Fruit fly (Drosophila melanogaster) whole organism, embryonic: ENCODE data around the gene Spt20.
A peak's percentile ranks its signal among the peaks of the same experiment; 100 is the strongest.

Experiments
- Asciz ChIP-seq: fragments of 200-800 bp; sonication (Bioruptor generic); optimal IDR thresholded peaks from 2 replicates; lab custom pipeline; 2017; ENCODE audit warnings: missing biosample characterization, mild to moderate bottlenecking, missing genetic modification characterization, missing genetic modification reagents
- Atf-2 ChIP-seq: fragments of 200-800 bp; sonication (Bioruptor generic); optimal IDR thresholded peaks from 2 replicates; lab custom pipeline; 2016; ENCODE audit warnings: missing biosample characterization, missing genetic modification characterization
- CG11247 ChIP-seq: fragments of 200-800 bp; sonication (Bioruptor generic); IDR thresholded peaks from 2 replicates; pipeline ENCODE4 v1.3.6; 2022; ENCODE audit warnings: missing biosample characterization, missing genetic modification characterization
- CG12104 ChIP-seq: fragments of 200-800 bp; sonication (Bioruptor generic); optimal IDR thresholded peaks from 3 replicates; lab custom pipeline; 2016; ENCODE audit warnings: missing biosample characterization, missing genetic modification characterization
- CG13287 ChIP-seq: fragments of 200-800 bp; sonication (Bioruptor generic); IDR thresholded peaks from 2 replicates; pipeline ENCODE4 v1.3.6; 2022; ENCODE audit warnings: missing biosample characterization, missing genetic modification characterization; ENCODE audit not compliant: partially characterized antibody
- CG14050 ChIP-seq: fragments of 200-800 bp; sonication (Bioruptor generic); IDR thresholded peaks from 3 replicates; pipeline ENCODE4 v1.3.6; 2022; ENCODE audit warnings: missing biosample characterization, missing genetic modification characterization
- CG15479 ChIP-seq: fragments of 200-800 bp; sonication (Bioruptor generic); optimal IDR thresholded peaks from 3 replicates; lab custom pipeline; 2019; ENCODE audit warnings: missing biosample characterization, mild to moderate bottlenecking, missing genetic modification characterization, moderate library complexity
- CG1603 ChIP-seq: fragments of 200-800 bp; sonication (Bioruptor generic); optimal IDR thresholded peaks from 2 replicates; lab custom pipeline; 2019; ENCODE audit warnings: missing biosample characterization, mild to moderate bottlenecking, missing genetic modification characterization, moderate library complexity
- CG17328 ChIP-seq: fragments of 200-800 bp; sonication (Bioruptor generic); IDR thresholded peaks from 2 replicates; pipeline ENCODE4 v1.3.6; 2022; ENCODE audit warnings: missing biosample characterization, missing genetic modification characterization
- CG17359 ChIP-seq: fragments of 200-800 bp; sonication (Bioruptor generic); optimal IDR thresholded peaks from 3 replicates; lab custom pipeline; 2018; ENCODE audit warnings: missing biosample characterization, mild to moderate bottlenecking, missing genetic modification characterization, moderate library complexity
- CG3163 ChIP-seq: fragments of 200-800 bp; sonication (Bioruptor generic); optimal IDR thresholded peaks from 3 replicates; lab custom pipeline; 2016; ENCODE audit warnings: missing biosample characterization, missing genetic modification characterization
- CG3407 ChIP-seq: fragments of 200-800 bp; sonication (Bioruptor generic); optimal IDR thresholded peaks from 2 replicates; lab custom pipeline; 2018; ENCODE audit warnings: missing biosample characterization, mild to moderate bottlenecking, missing genetic modification characterization
- CG34422 ChIP-seq: fragments of 200-800 bp; sonication (Bioruptor generic); IDR thresholded peaks from 3 replicates; pipeline ENCODE4 v1.3.6; 2022; ENCODE audit warnings: missing biosample characterization, missing genetic modification characterization
- CG6272 ChIP-seq: fragments of 200-800 bp; sonication (Bioruptor generic); IDR thresholded peaks from 2 replicates; pipeline ENCODE4 v1.3.6; 2022; ENCODE audit warnings: missing biosample characterization, missing genetic modification characterization
- CG7271 ChIP-seq: fragments of 200-800 bp; sonication (Bioruptor generic); optimal IDR thresholded peaks from 2 replicates; lab custom pipeline; 2018; ENCODE audit warnings: missing biosample characterization, mild to moderate bottlenecking, missing genetic modification characterization, moderate library complexity
- CG9876 ChIP-seq: fragments of 200-800 bp; sonication (Bioruptor generic); optimal IDR thresholded peaks from 2 replicates; lab custom pipeline; 2016; ENCODE audit warnings: missing biosample characterization, missing genetic modification characterization
- Camta ChIP-seq: fragments of 200-800 bp; sonication (Bioruptor generic); optimal IDR thresholded peaks from 2 replicates; lab custom pipeline; 2016; ENCODE audit warnings: missing biosample characterization, missing genetic modification characterization
- Chrac-16 ChIP-seq: fragments of 200-800 bp; sonication (Bioruptor generic); optimal IDR thresholded peaks from 3 replicates; lab custom pipeline; 2016; ENCODE audit warnings: missing biosample characterization, missing genetic modification characterization
- Dek ChIP-seq: fragments of 200-800 bp; sonication (Bioruptor generic); optimal IDR thresholded peaks from 3 replicates; lab custom pipeline; 2019; ENCODE audit warnings: missing biosample characterization, mild to moderate bottlenecking, missing genetic modification characterization, moderate library complexity
- Dref ChIP-seq: fragments of 200-800 bp; sonication (Bioruptor generic); IDR thresholded peaks from 2 replicates; pipeline ENCODE4 v1.3.6; 2022; ENCODE audit warnings: missing biosample characterization, missing genetic modification characterization
- Drgx ChIP-seq: fragments of 200-800 bp; sonication (Bioruptor generic); IDR thresholded peaks from 2 replicates; pipeline ENCODE4 v1.3.6; 2022; ENCODE audit warnings: missing biosample characterization, missing genetic modification characterization
- Lhr ChIP-seq: fragments of 200-800 bp; sonication (Bioruptor generic); optimal IDR thresholded peaks from 3 replicates; lab custom pipeline; 2017; ENCODE audit warnings: mild to moderate bottlenecking, missing biosample characterization, missing genetic modification reagents, missing genetic modification characterization
- Lpt ChIP-seq: fragments of >200 bp; optimal IDR thresholded peaks from 2 replicates; lab custom pipeline; 2018; ENCODE audit warnings: missing biosample characterization, missing genetic modification characterization
- Neu2 ChIP-seq: fragments of 200-800 bp; sonication (Bioruptor generic); optimal IDR thresholded peaks from 3 replicates; lab custom pipeline; 2016; ENCODE audit warnings: missing biosample characterization, missing genetic modification characterization, borderline replicate concordance
- PHDP ChIP-seq: fragments of 200-800 bp; sonication (Bioruptor generic); optimal IDR thresholded peaks from 3 replicates; lab custom pipeline; 2018; ENCODE audit warnings: missing biosample characterization, mild to moderate bottlenecking, missing genetic modification characterization, moderate library complexity
- Ravus ChIP-seq: fragments of 200-800 bp; sonication (Bioruptor generic); IDR thresholded peaks from 2 replicates; pipeline ENCODE4 v1.3.6; 2022; ENCODE audit warnings: missing biosample characterization, missing genetic modification characterization
- TFAM ChIP-seq: fragments of 200-800 bp; sonication (Bioruptor generic); optimal IDR thresholded peaks from 2 replicates; lab custom pipeline; 2017; ENCODE audit warnings: missing biosample characterization, missing genetic modification characterization, inconsistent platforms
- ac ChIP-seq: fragments of 200-800 bp; sonication (Bioruptor generic); optimal IDR thresholded peaks from 3 replicates; lab custom pipeline; 2017; ENCODE audit warnings: missing biosample characterization, mild to moderate bottlenecking, missing genetic modification characterization
- bab2 ChIP-seq: fragments of 200-800 bp; sonication (Bioruptor generic); optimal IDR thresholded peaks from 2 replicates; lab custom pipeline; 2016; ENCODE audit warnings: missing biosample characterization, missing genetic modification characterization
- bbx ChIP-seq: fragments of 200-800 bp; sonication (Bioruptor generic); IDR thresholded peaks from 2 replicates; pipeline ENCODE4 v1.3.6; 2022; ENCODE audit warnings: missing biosample characterization, missing genetic modification characterization; ENCODE audit not compliant: partially characterized antibody
- btn ChIP-seq: fragments of 200-800 bp; sonication (Bioruptor generic); optimal IDR thresholded peaks from 2 replicates; lab custom pipeline; 2016; ENCODE audit warnings: missing biosample characterization, missing genetic modification characterization
- corto ChIP-seq: fragments of 200-800 bp; sonication (Bioruptor generic); optimal IDR thresholded peaks from 2 replicates; lab custom pipeline; 2016; ENCODE audit warnings: missing biosample characterization, mild to moderate bottlenecking, missing genetic modification characterization, moderate library complexity
- crc ChIP-seq: fragments of 200-800 bp; sonication (Bioruptor generic); optimal IDR thresholded peaks from 2 replicates; lab custom pipeline; 2016; ENCODE audit warnings: missing biosample characterization, missing genetic modification characterization
- crol ChIP-seq: fragments of 200-800 bp; sonication (Bioruptor generic); IDR thresholded peaks from 2 replicates; pipeline ENCODE4 v1.3.6; 2022; ENCODE audit warnings: missing biosample characterization, missing genetic modification characterization
- ewg ChIP-seq: fragments of 200-800 bp; sonication (Bioruptor generic); optimal IDR thresholded peaks from 3 replicates; lab custom pipeline; 2017; ENCODE audit warnings: mild to moderate bottlenecking, missing biosample characterization, missing genetic modification reagents, missing genetic modification characterization
- gcm ChIP-seq: fragments of 200-800 bp; sonication (Bioruptor generic); optimal IDR thresholded peaks from 2 replicates; lab custom pipeline; 2019; ENCODE audit warnings: missing biosample characterization, mild to moderate bottlenecking, missing genetic modification characterization, moderate library complexity
- jigr1 ChIP-seq: fragments of 200-800 bp; sonication (Bioruptor generic); IDR thresholded peaks from 3 replicates; pipeline ENCODE4 v1.3.6; 2022; ENCODE audit warnings: missing biosample characterization, missing genetic modification characterization
- mam ChIP-seq: fragments of 200-800 bp; sonication (Bioruptor generic); optimal IDR thresholded peaks from 3 replicates; lab custom pipeline; 2016; ENCODE audit warnings: missing biosample characterization, missing genetic modification characterization
- org-1 ChIP-seq: fragments of 200-800 bp; sonication (Bioruptor generic); optimal IDR thresholded peaks from 2 replicates; lab custom pipeline; 2017; ENCODE audit warnings: missing biosample characterization, missing genetic modification characterization
- pros ChIP-seq: fragments of 200-800 bp; sonication (Bioruptor generic); optimal IDR thresholded peaks from 3 replicates; lab custom pipeline; 2019; ENCODE audit warnings: missing biosample characterization, mild to moderate bottlenecking, missing genetic modification characterization, moderate library complexity
- repo ChIP-seq: fragments of 200-800 bp; sonication (Bioruptor generic); optimal IDR thresholded peaks from 2 replicates; lab custom pipeline; 2016; ENCODE audit warnings: missing biosample characterization, missing genetic modification characterization
- scrt ChIP-seq: fragments of 200-800 bp; sonication (Bioruptor generic); optimal IDR thresholded peaks from 2 replicates; lab custom pipeline; 2018; ENCODE audit warnings: missing biosample characterization, mild to moderate bottlenecking, missing genetic modification characterization, moderate library complexity
- ssp ChIP-seq: fragments of 200-800 bp; sonication (Bioruptor generic); IDR thresholded peaks from 2 replicates; pipeline ENCODE4 v1.3.6; 2022; ENCODE audit warnings: missing biosample characterization, missing genetic modification characterization
- tll ChIP-seq, 2 experiments: fragments of 200-800 bp in 1 of 2; fragments of >200 bp in 1 of 2; sonication (Bioruptor generic) in 1 of 2; optimal IDR thresholded peaks; 2 replicates each; lab custom pipeline; 2017 to 2019; ENCODE audit warnings: missing biosample characterization in 2 of 2, missing genetic modification characterization in 2 of 2, mild to moderate bottlenecking in 1 of 2, moderate library complexity in 1 of 2
- tna ChIP-seq: fragments of 200-800 bp; sonication (Bioruptor generic); IDR thresholded peaks from 2 replicates; pipeline ENCODE4 v1.3.6; 2022; ENCODE audit warnings: missing biosample characterization, missing genetic modification characterization; ENCODE audit not compliant: partially characterized antibody
- trh ChIP-seq: fragments of 200-800 bp; sonication (Bioruptor generic); optimal IDR thresholded peaks from 2 replicates; lab custom pipeline; 2016; ENCODE audit warnings: missing biosample characterization, missing genetic modification characterization
- ttk ChIP-seq: fragments of 200-800 bp; sonication (Bioruptor generic); IDR thresholded peaks from 2 replicates; pipeline ENCODE4 v2.1.2; 2022; ENCODE audit warnings: missing biosample characterization, missing genetic modification characterization
- vnd ChIP-seq: fragments of 200-800 bp; sonication (Bioruptor generic); IDR thresholded peaks from 3 replicates; pipeline ENCODE4 v1.3.6; 2022; ENCODE audit warnings: missing biosample characterization, missing genetic modification characterization; ENCODE audit not compliant: partially characterized antibody
- zf30C ChIP-seq: fragments of 200-800 bp; sonication (Bioruptor generic); optimal IDR thresholded peaks from 3 replicates; lab custom pipeline; 2018; ENCODE audit warnings: missing biosample characterization, mild to moderate bottlenecking, missing genetic modification characterization

Gene Spt20

DNA sequence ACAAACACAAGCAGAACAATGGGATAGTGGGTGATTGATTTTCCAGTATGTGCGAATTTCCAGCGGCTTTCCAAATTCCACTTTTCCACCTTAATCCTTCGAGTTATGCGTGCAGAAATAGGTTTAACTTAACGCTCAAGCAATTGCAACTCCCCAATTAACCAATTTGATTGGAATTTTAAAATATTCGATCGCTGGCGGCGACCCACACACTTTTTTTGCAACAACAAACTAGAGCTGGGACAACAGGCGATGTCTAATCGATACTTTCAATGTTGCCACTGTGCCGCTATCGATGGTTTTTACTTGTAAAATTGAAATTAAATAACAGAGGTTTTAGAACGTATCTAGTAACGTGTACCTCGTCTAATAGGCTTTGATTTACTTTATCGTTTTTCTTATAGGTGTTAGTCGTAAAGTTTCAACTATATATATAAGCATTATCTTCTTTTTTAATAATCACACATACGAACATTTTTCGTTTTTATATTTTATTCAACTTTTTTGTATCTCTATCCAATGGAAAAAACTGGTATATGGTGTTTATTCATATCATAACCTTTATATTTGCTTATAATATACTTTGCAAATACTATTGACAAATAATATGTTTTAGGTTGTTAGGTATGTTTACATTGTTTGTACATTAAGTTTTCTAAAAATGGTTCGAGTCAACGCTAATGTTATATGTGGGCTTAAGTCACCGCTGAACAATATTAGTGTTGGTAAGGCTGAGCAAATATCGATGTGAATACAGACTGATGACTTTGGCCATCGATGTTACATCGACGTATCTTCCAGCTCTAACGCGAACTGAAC is 16.3 kb upstream of the Spt20 start, which contains the start of the genes Abp1 and Tgi (continued):
- TF ChIP-seq CG6272 (GFP tag; lab: Robert Waterston, UW) (0 out of 2 replicates have a peak, but pooled peaks have one; percentile 12), Lpt (no peak), Camta (GFP tag; lab: Kevin White, UChicago) (peak; percentile 4), Drgx (GFP tag; lab: Robert Waterston, UW) (no peak), trh (GFP tag; lab: Kevin White, UChicago) (no peak), CG1603 (tag; lab: Kevin White, UChicago) (peak; percentile 75), corto (no peak), TFAM (GFP tag; lab: Kevin White, UChicago) (no peak), ac (GFP tag; lab: Kevin White, UChicago) (no peak), jigr1 (GFP tag; lab: Robert Waterston, UW) (no peak), Dek (tag; lab: Kevin White, UChicago) (peak; percentile 7), Lhr (GFP tag; lab: Kevin White, UChicago) (peak; percentile 70), CG17359 (tag; lab: Kevin White, UChicago) (peak; percentile 16), CG14050 (GFP tag; lab: Robert Waterston, UW) (no peak), CG17328 (GFP tag; lab: Robert Waterston, UW) (no peak), zf30C (GFP tag; lab: Kevin White, UChicago) (no peak), Chrac-16 (GFP tag; lab: Kevin White, UChicago) (no peak), bab2 (GFP tag; lab: Kevin White, UChicago) (peak; percentile 14), CG3163 (GFP tag; lab: Kevin White, UChicago) (peak; percentile 10), gcm (GFP tag; lab: Kevin White, UChicago) (no peak), CG11247 (GFP tag; lab: Robert Waterston, UW) (peak; percentile 17; the same call in 1 of the 2 replicates), CG13287 (GFP tag; lab: Robert Waterston, UW) (peak; percentile 80), ssp (GFP tag; lab: Robert Waterston, UW) (peak; percentile 27; the same call in 1 of the 2 replicates), tna (GFP tag; lab: Robert Waterston, UW) (peak; percentile 69), bbx (GFP tag; lab: Robert Waterston, UW) (peak; percentile 91), mam (GFP tag; lab: Kevin White, UChicago) (peak; percentile 72), Ravus (GFP tag; lab: Robert Waterston, UW) (no peak), Dref (GFP tag; lab: Robert Waterston, UW) (peak; percentile 93), Neu2 (GFP tag; lab: Kevin White, UChicago) (no peak), ttk (GFP tag; lab: Robert Waterston, UW) (no peak), crc (GFP tag; lab: Kevin White, UChicago) (no peak), vnd (GFP tag; lab: Robert Waterston, UW) (peak; percentile 66), CG7271 (tag; lab: Kevin White, UChicago) (no peak), Atf-2 (GFP tag; lab: Kevin White, UChicago) (no peak), repo (GFP tag; lab: Kevin White, UChicago) (no peak), crol (no peak), ewg (GFP tag; lab: Kevin White, UChicago) (no peak), Asciz (GFP tag; lab: Kevin White, UChicago) (no peak), CG9876 (GFP tag; lab: Kevin White, UChicago) (peak; percentile 44), CG34422 (GFP tag; lab: Robert Waterston, UW) (peak; percentile 68; the same call in 1 of the 3 replicates), PHDP (tag; lab: Kevin White, UChicago) (peak; percentile 53), CG15479 (GFP tag; lab: Kevin White, UChicago) (no peak), tll (GFP tag; optimal IDR thresholded peaks at IDR 0.05; lab: Kevin White, UChicago) (no peak), CG3407 (GFP tag; lab: Kevin White, UChicago) (no peak), pros (GFP tag; lab: Kevin White, UChicago) (no peak), CG12104 (GFP tag; lab: Kevin White, UChicago) (no peak), btn (GFP tag; lab: Kevin White, UChicago) (no peak), org-1 (GFP tag; lab: Kevin White, UChicago) (no peak), scrt (GFP tag; lab: Kevin White, UChicago) (no peak)
